Worm (Caenorhabditis elegans) whole organism, L4/young adult: ENCODE data around the gene C18E9.8.

Experiments used
- W03F9.2 ChIP-seq: fragments of 150-350 bp; optimal IDR thresholded peaks from 2 replicates; lab custom pipeline; 2014; ENCODE audit warnings: missing biosample characterization, missing genetic modification characterization
- dao-5 ChIP-seq: sonication (generic microtip); optimal IDR thresholded peaks from 2 replicates; lab custom pipeline; 2016; ENCODE audit warnings: missing genotype, missing genetic modification characterization, moderate library complexity, missing compliant biosample characterization
- him-1 ChIP-seq: sonication (generic microtip); optimal IDR thresholded peaks from 2 replicates; lab custom pipeline; 2016; ENCODE audit warnings: missing genotype, missing genetic modification reagents, missing genetic modification characterization, missing compliant biosample characterization

DNA sequence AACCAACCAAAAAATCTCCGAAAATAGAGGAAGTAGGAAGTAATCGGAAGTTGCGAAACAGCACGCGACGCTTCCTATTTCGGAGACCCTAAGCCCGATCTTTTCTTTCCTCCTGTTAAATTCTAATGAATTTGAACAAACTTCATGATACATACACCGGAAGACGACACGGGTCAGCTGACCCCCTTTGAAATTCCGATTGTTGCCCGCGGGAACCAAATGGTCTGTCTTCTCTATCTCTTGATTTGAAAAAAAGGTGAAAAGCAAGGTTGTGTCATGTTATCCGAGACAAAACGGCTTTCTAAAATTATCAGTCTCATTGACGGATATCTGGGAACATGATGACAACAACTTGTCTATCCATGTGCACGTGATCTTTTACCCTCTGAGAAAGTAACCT lies 28.8 kb downstream of the C18E9.8 start:
- TF ChIP-seq him-1 (tag; lab: Kevin White, UChicago) (no peak), dao-5 (no peak), W03F9.2 (tag; lab: Kevin White, UChicago) (no peak)
